Worm (Caenorhabditis elegans) whole organism, late embryonic: Measurements from ENCODE around the gene T19D12.4.

Experiments used
- Y22D7AL.16 ChIP-seq: sonication (generic microtip); optimal IDR thresholded peaks from 2 replicates; lab custom pipeline; 2016; ENCODE audit warnings: missing genetic modification characterization, missing compliant biosample characterization
- nhr-11 ChIP-seq: fragments of 150-350 bp; optimal IDR thresholded peaks from 2 replicates; lab custom pipeline; 2014; ENCODE audit warnings: missing biosample characterization, missing genetic modification characterization
- pha-4 ChIP-seq: fragments of 150-350 bp; optimal IDR thresholded peaks from 2 replicates; lab custom pipeline; 2018; ENCODE audit warnings: missing biosample characterization, missing genetic modification reagents, missing genetic modification characterization
- ref-2 ChIP-seq: sonication (generic microtip); optimal IDR thresholded peaks from 2 replicates; lab custom pipeline; 2016; ENCODE audit warnings: missing genetic modification characterization, missing compliant biosample characterization

- TF ChIP-seq nhr-11 (tag; lab: Kevin White, UChicago) (no peak), ref-2 (tag; lab: Kevin White, UChicago) (no peak), Y22D7AL.16 (tag; lab: Kevin White, UChicago) (no peak), pha-4 (tag; lab: Kevin White, UChicago) (no peak)
Observed at ce11 chrII:6616770-6617169, 14.1 kb upstream of the T19D12.4 start, which contains the start of gene klf-3.
